ENCODE assay signal across 1 fruit fly cellular context in genomic region chr3R:23726740-23727139, dm6.
TF ChIP-seq lines count a peak whose summit lies in the region.

No protein-coding gene starts in this region.

TF ChIP-seq in whole organism, embryonic, 481 proteins besides CTCF, POLR2A, EP300 and RAD21 (continued from another document and continues in another):
- TF ChIP-seq CG30403 (GFP tag; optimal IDR thresholded peaks at IDR 0.05; lab: Kevin White, UChicago) (peak; percentile 86), eve (GFP tag; optimal IDR thresholded peaks at IDR 0.05; lab: Kevin White, UChicago) (peak in 1 of 2 experiments; percentile 11), Adf1 (GFP tag; IDR thresholded peaks at IDR 0.05; lab: Robert Waterston, UW) (peak; percentile 68), fru (optimal IDR thresholded peaks at IDR 0.05; lab: Kevin White, UChicago) (no peak), CoRest (tag; optimal IDR thresholded peaks at IDR 0.05; lab: Kevin White, UChicago) (peak; percentile 81), Awh (GFP tag; IDR thresholded peaks at IDR 0.05; lab: Robert Waterston, UW) (0 out of 2 replicates have a peak, but pooled peaks have one; percentile 46), gcm (GFP tag; optimal IDR thresholded peaks at IDR 0.05; lab: Kevin White, UChicago) (peak; percentile 52), CG15696 (tag; optimal IDR thresholded peaks at IDR 0.05; lab: Kevin White, UChicago) (peak; percentile 28), Pdp1 (GFP tag; optimal IDR thresholded peaks at IDR 0.05; lab: Kevin White, UChicago) (peak; percentile 67 to 74), CG10321 (GFP tag; IDR thresholded peaks at IDR 0.05; lab: Robert Waterston, UW) (peak; percentile 53), E2f1 (GFP tag; IDR thresholded peaks at IDR 0.05; lab: Robert Waterston, UW) (peak; percentile 73), cato (GFP tag; optimal IDR thresholded peaks at IDR 0.05; lab: Kevin White, UChicago; ENCODE audit: borderline replicate concordance) (peak; percentile 23), mirr (GFP tag; optimal IDR thresholded peaks at IDR 0.05; lab: Kevin White, UChicago) (peak; percentile 12), CG18599 (GFP tag; optimal IDR thresholded peaks at IDR 0.05; lab: Kevin White, UChicago) (peak; percentile 94), CG32532 (GFP tag; IDR thresholded peaks at IDR 0.05; lab: Robert Waterston, UW) (peak; percentile 93), Deaf1 (tag; optimal IDR thresholded peaks at IDR 0.05; lab: Kevin White, UChicago) (peak; percentile 63), disco-r (GFP tag; optimal IDR thresholded peaks at IDR 0.05; lab: Kevin White, UChicago) (peak; percentile 45), lov (optimal IDR thresholded peaks at IDR 0.05; lab: Kevin White, UChicago) (no peak), lov (GFP tag; IDR thresholded peaks at IDR 0.05; lab: Robert Waterston, UW) (no peak), CG9437 (GFP tag; optimal IDR thresholded peaks at IDR 0.05; lab: Kevin White, UChicago) (peak; percentile 23), Max (GFP tag; optimal IDR thresholded peaks at IDR 0.05; lab: Kevin White, UChicago) (peak; percentile 70), CG2120 (GFP tag; optimal IDR thresholded peaks at IDR 0.05; lab: Kevin White, UChicago) (peak; percentile 95), CG2875 (GFP tag; optimal IDR thresholded peaks at IDR 0.05; lab: Kevin White, UChicago) (no peak), CG17612 (GFP tag; IDR thresholded peaks at IDR 0.05; lab: Robert Waterston, UW) (peak; percentile 80), ems (GFP tag; optimal IDR thresholded peaks at IDR 0.05; lab: Kevin White, UChicago) (peak; percentile 64), ERR (GFP tag; optimal IDR thresholded peaks at IDR 0.05; lab: Kevin White, UChicago) (peak; percentile 47), ato (GFP tag; IDR thresholded peaks at IDR 0.05; lab: Robert Waterston, UW; ENCODE audit: partially characterized antibody) (no peak), tna (GFP tag; IDR thresholded peaks at IDR 0.05; lab: Robert Waterston, UW; ENCODE audit: partially characterized antibody) (no peak), CG12236 (GFP tag; optimal IDR thresholded peaks at IDR 0.05; lab: Kevin White, UChicago) (no peak), stwl (tag; optimal IDR thresholded peaks at IDR 0.05; lab: Kevin White, UChicago) (no peak), inv (GFP tag; IDR thresholded peaks at IDR 0.05; lab: Robert Waterston, UW; ENCODE audit: partially characterized antibody) (no peak), Oaz (GFP tag; IDR thresholded peaks at IDR 0.05; lab: Robert Waterston, UW) (peak; percentile 40; the same call in 1 of the 2 replicates), Scr (GFP tag; IDR thresholded peaks at IDR 0.05; lab: Robert Waterston, UW; ENCODE audit: partially characterized antibody) (no peak), Lhr (GFP tag; optimal IDR thresholded peaks at IDR 0.05; lab: Kevin White, UChicago) (no peak), bab2 (GFP tag; optimal IDR thresholded peaks at IDR 0.05; lab: Kevin White, UChicago) (peak; percentile 80), CG3847 (GFP tag; IDR thresholded peaks at IDR 0.05; lab: Robert Waterston, UW) (peak; percentile 76), Dek (tag; optimal IDR thresholded peaks at IDR 0.05; lab: Kevin White, UChicago) (peak; percentile 71), CG33557 (GFP tag; optimal IDR thresholded peaks at IDR 0.05; lab: Kevin White, UChicago) (no peak), HLHmδ (GFP tag; optimal IDR thresholded peaks at IDR 0.05; lab: Kevin White, UChicago) (no peak), CG3065 (GFP tag; optimal IDR thresholded peaks at IDR 0.05; lab: Kevin White, UChicago) (peak; percentile 13), gt (GFP tag; IDR thresholded peaks at IDR 0.05; lab: Robert Waterston, UW) (no peak), kni (GFP tag; optimal IDR thresholded peaks at IDR 0.05; lab: Kevin White, UChicago) (no peak), ind (GFP tag; optimal IDR thresholded peaks at IDR 0.05; lab: Kevin White, UChicago) (peak; percentile 82), stc (GFP tag; IDR thresholded peaks at IDR 0.05; lab: Robert Waterston, UW) (peak; percentile 81), sens (GFP tag; lab: Kevin White, UChicago) (peak; percentile 87), TFAM (GFP tag; optimal IDR thresholded peaks at IDR 0.05; lab: Kevin White, UChicago) (no peak), dpn (GFP tag; optimal IDR thresholded peaks at IDR 0.05; lab: Kevin White, UChicago) (peak; percentile 65 to 73), twi (tag; optimal IDR thresholded peaks at IDR 0.05; lab: Kevin White, UChicago) (no peak), CG9876 (GFP tag; optimal IDR thresholded peaks at IDR 0.05; lab: Kevin White, UChicago) (peak; percentile 1), nau (GFP tag; optimal IDR thresholded peaks at IDR 0.05; lab: Kevin White, UChicago) (peak; percentile 60), Atf6 (GFP tag; IDR thresholded peaks at IDR 0.05; lab: Robert Waterston, UW) (peak; percentile 91), CG30020 (tag; optimal IDR thresholded peaks at IDR 0.05; lab: Kevin White, UChicago) (no peak), CG14014 (GFP tag; IDR thresholded peaks at IDR 0.05; lab: Robert Waterston, UW) (peak; percentile 86), CG34422 (GFP tag; IDR thresholded peaks at IDR 0.05; lab: Robert Waterston, UW) (no peak; the same call in 2 of the 3 replicates), bbx (GFP tag; IDR thresholded peaks at IDR 0.05; lab: Robert Waterston, UW; ENCODE audit: partially characterized antibody) (no peak), crp (GFP tag; optimal IDR thresholded peaks at IDR 0.05; lab: Kevin White, UChicago) (peak in 1 of 2 experiments; percentile 8), Blimp-1 (GFP tag; optimal IDR thresholded peaks at IDR 0.05; lab: Kevin White, UChicago) (peak; percentile 57), fd64A (GFP tag; optimal IDR thresholded peaks at IDR 0.05; lab: Kevin White, UChicago) (no peak), Poxn (GFP tag; IDR thresholded peaks at IDR 0.05; lab: Robert Waterston, UW) (no peak; the same call in 1 of the 2 replicates), vnd (GFP tag; IDR thresholded peaks at IDR 0.05; lab: Robert Waterston, UW; ENCODE audit: partially characterized antibody) (no peak), Neu2 (GFP tag; optimal IDR thresholded peaks at IDR 0.05; lab: Kevin White, UChicago; ENCODE audit: borderline replicate concordance) (no peak), oc (tag; optimal IDR thresholded peaks at IDR 0.05; lab: Kevin White, UChicago) (no peak), hbn (GFP tag; IDR thresholded peaks at IDR 0.05; lab: Robert Waterston, UW; ENCODE audit: partially characterized antibody) (no peak), onecut (GFP tag; IDR thresholded peaks at IDR 0.05; lab: Robert Waterston, UW) (no peak), pum (GFP tag; optimal IDR thresholded peaks at IDR 0.05; lab: Kevin White, UChicago) (peak; percentile 47), run (tag; optimal IDR thresholded peaks at IDR 0.05; lab: Kevin White, UChicago) (peak; percentile 60), h (optimal IDR thresholded peaks at IDR 0.05; lab: Kevin White, UChicago) (no peak), CG11398 (GFP tag; optimal IDR thresholded peaks at IDR 0.05; lab: Kevin White, UChicago) (peak; percentile 3), sug (tag; optimal IDR thresholded peaks at IDR 0.05; lab: Kevin White, UChicago) (peak; percentile 13), shn (GFP tag; optimal IDR thresholded peaks at IDR 0.05; lab: Kevin White, UChicago) (peak; percentile 32), CG6813 (GFP tag; optimal IDR thresholded peaks at IDR 0.05; lab: Kevin White, UChicago) (peak; percentile 65), hkb (optimal IDR thresholded peaks at IDR 0.05; lab: Kevin White, UChicago) (no peak), hkb (GFP tag; IDR thresholded peaks at IDR 0.05; lab: Robert Waterston, UW) (peak; percentile 89), CG8359 (GFP tag; optimal IDR thresholded peaks at IDR 0.05; lab: Kevin White, UChicago; ENCODE audit: borderline replicate concordance) (peak; percentile 2), Aef1 (GFP tag; IDR thresholded peaks at IDR 0.05; lab: Robert Waterston, UW) (peak; percentile 80), nerfin-2 (GFP tag; IDR thresholded peaks at IDR 0.05; lab: Robert Waterston, UW; ENCODE audit: partially characterized antibody) (no peak), ash1 (GFP tag; optimal IDR thresholded peaks at IDR 0.05; lab: Kevin White, UChicago) (peak; percentile 41), CG33213 (GFP tag; optimal IDR thresholded peaks at IDR 0.05; lab: Kevin White, UChicago) (peak; percentile 16), CG4282 (GFP tag; optimal IDR thresholded peaks at IDR 0.05; lab: Kevin White, UChicago) (no peak), CG15601 (tag; optimal IDR thresholded peaks at IDR 0.05; lab: Kevin White, UChicago) (no peak), Trl (optimal IDR thresholded peaks at IDR 0.05; lab: Kevin White, UChicago) (no peak), Trl (GFP tag; optimal IDR thresholded peaks at IDR 0.05; lab: Kevin White, UChicago) (peak; percentile 64), CG4404 (GFP tag; IDR thresholded peaks at IDR 0.05; lab: Robert Waterston, UW) (peak; percentile 57), D (optimal IDR thresholded peaks at IDR 0.05; lab: Kevin White, UChicago) (no peak), D (GFP tag; optimal IDR thresholded peaks at IDR 0.05; lab: Kevin White, UChicago) (peak; percentile 10), CG11560 (tag; IDR thresholded peaks at IDR 0.05; lab: Robert Waterston, UW) (peak; percentile 58; the same call in 2 of the 3 replicates), BEAF-32 (GFP tag; optimal IDR thresholded peaks at IDR 0.05; lab: Kevin White, UChicago) (no peak), Taf1 (GFP tag; IDR thresholded peaks at IDR 0.05; lab: Robert Waterston, UW) (peak; percentile 70; the same call in 1 of the 2 replicates), CG10462 (GFP tag; optimal IDR thresholded peaks at IDR 0.05; lab: Kevin White, UChicago) (peak; percentile 49), Hmx (GFP tag; optimal IDR thresholded peaks at IDR 0.05; lab: Kevin White, UChicago) (peak; percentile 66), CG11696 (GFP tag; IDR thresholded peaks at IDR 0.05; lab: Robert Waterston, UW) (peak; percentile 59), chn (GFP tag; optimal IDR thresholded peaks at IDR 0.05; lab: Kevin White, UChicago) (peak; percentile 35), CG11456 (GFP tag; IDR thresholded peaks at IDR 0.05; lab: Robert Waterston, UW) (peak; percentile 75; the same call in 2 of the 3 replicates), CG3726 (GFP tag; IDR thresholded peaks at IDR 0.05; lab: Robert Waterston, UW) (no peak), slou (GFP tag; optimal IDR thresholded peaks at IDR 0.05; lab: Kevin White, UChicago) (peak; percentile 71), fd102C (GFP tag; optimal IDR thresholded peaks at IDR 0.05; lab: Kevin White, UChicago) (no peak), CG15011 (GFP tag; optimal IDR thresholded peaks at IDR 0.05; lab: Kevin White, UChicago) (peak; percentile 82), gce (GFP tag; IDR thresholded peaks at IDR 0.05; lab: Robert Waterston, UW) (no peak), CG13296 (GFP tag; optimal IDR thresholded peaks at IDR 0.05; lab: Kevin White, UChicago) (peak; percentile 75), Stat92E (GFP tag; optimal IDR thresholded peaks at IDR 0.05; lab: Kevin White, UChicago) (no peak), Nf-YA (GFP tag; IDR thresholded peaks at IDR 0.05; lab: Robert Waterston, UW) (peak; percentile 55), CG17568 (GFP tag; optimal IDR thresholded peaks at IDR 0.05; lab: Kevin White, UChicago) (peak; percentile 25), row (GFP tag; IDR thresholded peaks at IDR 0.05; lab: Robert Waterston, UW) (peak; percentile 87), dmrt99B (tag; optimal IDR thresholded peaks at IDR 0.05; lab: Kevin White, UChicago) (peak; percentile 84), Bteb2 (GFP tag; optimal IDR thresholded peaks at IDR 0.05; lab: Kevin White, UChicago) (peak; percentile 75), CG9727 (GFP tag; optimal IDR thresholded peaks at IDR 0.05; lab: Kevin White, UChicago) (peak; percentile 85), hb (GFP tag; IDR thresholded peaks at IDR 0.05; lab: Robert Waterston, UW; ENCODE audit: partially characterized antibody) (no peak), dm (GFP tag; optimal IDR thresholded peaks at IDR 0.05; lab: Kevin White, UChicago) (peak; percentile 48), sim (GFP tag; IDR thresholded peaks at IDR 0.05; lab: Robert Waterston, UW) (no peak), phol (tag; optimal IDR thresholded peaks at IDR 0.05; lab: Kevin White, UChicago) (peak; percentile 69), nom (GFP tag; optimal IDR thresholded peaks at IDR 0.05; lab: Kevin White, UChicago) (no peak), CG10274 (GFP tag; optimal IDR thresholded peaks at IDR 0.05; lab: Kevin White, UChicago) (peak; percentile 27), Hr78 (GFP tag; optimal IDR thresholded peaks at IDR 0.05; lab: Kevin White, UChicago) (no peak), otp (GFP tag; IDR thresholded peaks at IDR 0.05; lab: Robert Waterston, UW) (peak; percentile 79; the same call in 2 of the 3 replicates), CG10565 (GFP tag; optimal IDR thresholded peaks at IDR 0.05; lab: Kevin White, UChicago) (no peak), lola (GFP tag; optimal IDR thresholded peaks at IDR 0.05; lab: Kevin White, UChicago) (no peak), en (GFP tag; optimal IDR thresholded peaks at IDR 0.05; lab: Kevin White, UChicago) (peak; percentile 42), sna (GFP tag; IDR thresholded peaks at IDR 0.05; lab: Robert Waterston, UW; ENCODE audit: partially characterized antibody) (no peak), CG12155 (GFP tag; optimal IDR thresholded peaks at IDR 0.05; lab: Kevin White, UChicago) (peak; percentile 84), unc-4 (GFP tag; IDR thresholded peaks at IDR 0.05; lab: Robert Waterston, UW; ENCODE audit: partially characterized antibody) (no peak), klu (GFP tag; IDR thresholded peaks at IDR 0.05; lab: Robert Waterston, UW) (peak; percentile 77), usp (GFP tag; optimal IDR thresholded peaks at IDR 0.05; lab: Kevin White, UChicago) (no peak), MESR4 (GFP tag; optimal IDR thresholded peaks at IDR 0.05; lab: Kevin White, UChicago) (no peak), cwo (GFP tag; optimal IDR thresholded peaks at IDR 0.05; lab: Kevin White, UChicago) (peak; percentile 91), CG15479 (GFP tag; optimal IDR thresholded peaks at IDR 0.05; lab: Kevin White, UChicago) (no peak), Side (GFP tag; optimal IDR thresholded peaks at IDR 0.05; lab: Kevin White, UChicago) (peak; percentile 73), fu2 (GFP tag; optimal IDR thresholded peaks at IDR 0.05; lab: Kevin White, UChicago) (peak; percentile 65), ara (GFP tag; IDR thresholded peaks at IDR 0.05; lab: Robert Waterston, UW) (0 out of 2 replicates have a peak, but pooled peaks have one; percentile 35), CG2712 (tag; optimal IDR thresholded peaks at IDR 0.05; lab: Kevin White, UChicago) (peak; percentile 77), pho (GFP tag; optimal IDR thresholded peaks at IDR 0.05; lab: Kevin White, UChicago) (peak; percentile 78), CG12659 (GFP tag; optimal IDR thresholded peaks at IDR 0.05; lab: Kevin White, UChicago) (peak; percentile 86)
